Worm (Caenorhabditis elegans) whole organism, midembryonic: ENCODE measurements around the gene iscu-1.

Experiments
- T22C8.4 ChIP-seq: fragments of 200-800 bp; sonication (Bioruptor generic); IDR thresholded peaks from 2 replicates; pipeline ENCODE4 v1.3.6; 2022; ENCODE audit warnings: missing genetic modification characterization, missing compliant biosample characterization
- cog-1 ChIP-seq: sonication (generic microtip); optimal IDR thresholded peaks from 2 replicates; lab custom pipeline; 2016; ENCODE audit warnings: missing genetic modification characterization, missing compliant biosample characterization
- flt-1 ChIP-seq: fragments of 200-800 bp; sonication (Bioruptor generic); IDR thresholded peaks from 2 replicates; pipeline ENCODE4 v1.3.6; 2022; ENCODE audit warnings: missing genetic modification characterization, missing compliant biosample characterization
- klf-2 ChIP-seq: fragments of 200-800 bp; sonication (Bioruptor generic); conservative IDR thresholded peaks from 2 replicates; pipeline ENCODE4 v1.3.6; 2022; ENCODE audit warnings: missing genetic modification reagents, missing genetic modification characterization, missing compliant biosample characterization
- med-1 ChIP-seq: sonication (generic microtip); optimal IDR thresholded peaks from 2 replicates; lab custom pipeline; 2017; ENCODE audit warnings: missing genetic modification characterization, mild to moderate bottlenecking, missing compliant biosample characterization, antibody characterized with exemption, missing genetic modification reagents; ENCODE audit not compliant: insufficient read depth
- ref-1 ChIP-seq: fragments of 200-800 bp; sonication (Bioruptor generic); conservative IDR thresholded peaks from 2 replicates; pipeline ENCODE4 v1.3.6; 2022; ENCODE audit warnings: missing genetic modification reagents, missing genetic modification characterization, missing compliant biosample characterization
- tab-1 ChIP-seq: fragments of 200-800 bp; sonication (Bioruptor generic); IDR thresholded peaks from 2 replicates; pipeline ENCODE4 v1.3.6; 2022; ENCODE audit warnings: missing genetic modification characterization, missing compliant biosample characterization
- ztf-23 ChIP-seq: fragments of 200-800 bp; sonication (Bioruptor generic); IDR thresholded peaks from 2 replicates; pipeline ENCODE4 v1.3.6; 2022; ENCODE audit warnings: missing genetic modification reagents, missing genetic modification characterization, missing compliant biosample characterization
- ztf-29 ChIP-seq: fragments of 200-800 bp; sonication (Bioruptor generic); IDR thresholded peaks from 2 replicates; pipeline ENCODE4 v1.3.6; 2022; ENCODE audit warnings: missing genetic modification reagents, missing genetic modification characterization, missing compliant biosample characterization

The iscu-1 gene

DNA sequence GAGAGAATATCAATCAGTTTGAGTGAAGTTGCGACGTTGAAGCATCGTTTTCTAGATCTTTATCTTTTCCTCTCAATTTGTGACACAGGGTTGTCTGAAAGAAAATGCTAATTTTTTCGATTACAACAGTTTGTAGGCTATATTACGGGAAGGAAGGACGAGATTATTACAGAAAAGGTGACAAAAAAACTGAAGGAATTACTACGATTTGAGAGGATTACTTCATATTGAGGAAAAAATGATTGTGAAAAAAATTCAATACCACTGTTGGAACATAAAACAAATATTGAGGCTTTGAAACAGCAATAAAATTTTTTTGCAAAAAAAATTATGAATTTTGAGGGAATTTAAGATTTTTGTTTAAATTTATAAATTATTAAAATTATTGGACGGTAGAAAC lies 24.0 kb downstream of the iscu-1 start, which contains the start of gene Y45F10D.14:
Gene Y45F10D.14, minus strand, starts transcription at position 101 of the 400 bp plus-strand sequence.
- TF ChIP-seq ref-1 (GFP tag; lab: Robert Waterston, UW) (no peak), klf-2 (GFP tag; lab: Robert Waterston, UW) (no peak), tab-1 (GFP tag; lab: Robert Waterston, UW) (no peak), ztf-29 (GFP tag; lab: Robert Waterston, UW) (no peak), T22C8.4 (GFP tag; lab: Robert Waterston, UW) (no peak), cog-1 (no peak), flt-1 (GFP tag; lab: Robert Waterston, UW) (no peak), ztf-23 (GFP tag; lab: Robert Waterston, UW) (no peak)

DNA sequence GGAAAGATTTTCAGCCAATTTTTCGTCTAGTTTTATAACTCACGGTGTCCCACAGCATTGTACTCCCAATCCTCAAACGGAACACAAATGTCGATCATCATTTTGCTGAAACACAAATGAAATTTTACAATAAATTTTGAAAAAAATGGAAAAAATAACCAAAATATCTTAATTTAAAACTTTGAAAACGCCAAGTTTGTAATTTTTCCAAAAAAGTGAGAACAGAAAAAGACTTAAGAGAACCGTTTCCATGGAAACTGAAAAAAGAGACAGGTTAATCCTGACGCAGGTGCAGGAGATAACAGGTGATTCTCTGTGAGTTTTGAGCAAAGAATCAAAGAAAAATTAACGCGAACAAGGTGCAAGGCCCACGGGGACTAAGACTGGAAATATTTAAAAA lies 37.1 kb downstream of the iscu-1 start, which contains the start of gene Y45F10D.15:
Gene Y45F10D.15, minus strand, starts transcription at position 101 of the 400 bp plus-strand sequence.
- TF ChIP-seq ztf-23 (GFP tag; lab: Robert Waterston, UW) (no peak), ref-1 (GFP tag; lab: Robert Waterston, UW) (no peak), cog-1 (no peak), T22C8.4 (GFP tag; lab: Robert Waterston, UW) (no peak), med-1 (GFP tag; lab: Kevin White, UChicago) (no peak), tab-1 (GFP tag; lab: Robert Waterston, UW) (no peak), flt-1 (GFP tag; lab: Robert Waterston, UW) (no peak), klf-2 (GFP tag; lab: Robert Waterston, UW) (no peak), ztf-29 (GFP tag; lab: Robert Waterston, UW) (no peak)

DNA sequence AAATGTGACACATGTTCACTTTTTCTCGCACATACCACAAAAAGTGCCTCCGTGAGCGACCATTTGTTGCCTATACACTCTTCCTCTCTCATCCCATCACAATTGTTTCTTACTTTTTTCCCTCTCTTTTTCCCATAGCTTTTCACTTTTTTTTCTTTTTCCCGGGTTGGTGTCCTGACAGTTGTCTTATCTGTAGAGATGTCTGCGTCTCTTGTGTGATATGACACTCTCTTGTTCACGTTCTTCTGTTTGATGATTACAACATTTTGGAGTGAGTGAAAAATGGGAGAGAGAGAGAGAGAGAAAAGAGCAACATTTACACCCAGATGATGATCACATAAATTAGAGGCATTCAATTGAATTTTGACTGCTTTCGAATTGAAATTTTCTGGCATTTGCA lies 42.6 kb downstream of the iscu-1 start:
- TF ChIP-seq ztf-23 (GFP tag; lab: Robert Waterston, UW) (no peak), klf-2 (GFP tag; lab: Robert Waterston, UW) (no peak), cog-1 (peak; percentile 19)

DNA sequence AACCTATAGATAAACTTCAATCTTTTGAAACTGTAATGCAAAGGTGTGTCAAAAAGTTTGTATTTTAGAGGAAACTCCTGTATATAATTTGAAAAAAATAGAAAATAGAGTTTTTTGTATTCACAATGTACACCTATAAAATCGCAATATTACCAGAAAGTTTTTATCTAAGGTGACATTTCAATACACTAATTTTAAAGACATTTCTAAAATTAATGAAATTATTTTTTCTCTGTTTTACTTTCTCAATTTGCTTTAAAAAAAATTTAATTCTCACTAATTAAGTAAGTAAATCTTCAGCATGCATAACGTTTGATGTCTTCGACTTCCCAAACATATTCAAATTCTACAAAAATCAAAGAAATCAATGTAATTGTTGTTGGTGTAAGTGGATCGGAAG lies 43.8 kb downstream of the iscu-1 start, which contains the start of gene rga-5:
Gene rga-5, plus strand, starts transcription at position 301 of the 400 bp plus-strand sequence.
- TF ChIP-seq flt-1 (GFP tag; lab: Robert Waterston, UW): no peak
- no peak for TF ChIP-seq med-1 (GFP tag; lab: Kevin White, UChicago)
- no peak for TF ChIP-seq ztf-23 (GFP tag; lab: Robert Waterston, UW)
- no peak for TF ChIP-seq tab-1 (GFP tag; lab: Robert Waterston, UW)
- TF ChIP-seq klf-2 (GFP tag; lab: Robert Waterston, UW): no peak
- TF ChIP-seq ztf-29 (GFP tag; lab: Robert Waterston, UW): no peak
- no peak for TF ChIP-seq cog-1
- no peak for TF ChIP-seq ref-1 (GFP tag; lab: Robert Waterston, UW)
- TF ChIP-seq T22C8.4 (GFP tag; lab: Robert Waterston, UW): no peak
